Worm (Caenorhabditis elegans): ENCODE results near the gene nlp-53.

Gene nlp-53

ce11 chrX:13653573-13653972 lies 34.9 kb downstream of the nlp-53 start:
- no peak for TF ChIP-seq unc-62 (GFP tag; optimal IDR thresholded peaks at IDR 0.05)

- TF ChIP-seq unc-62 (GFP tag; optimal IDR thresholded peaks at IDR 0.05) = no peak
Observed at ce11 chrX:13654276-13654675, 35.6 kb downstream of the nlp-53 start.

ce11 chrX:13655769-13656168 lies 37.1 kb downstream of the nlp-53 start:
- no peak for TF ChIP-seq unc-62 (GFP tag; optimal IDR thresholded peaks at IDR 0.05)

ce11 chrX:13660206-13660605 lies 41.5 kb downstream of the nlp-53 start, which contains the start of gene C04A11.1:
C04A11.1 (plus strand) TSS chrX:13660506.
- no peak for TF ChIP-seq unc-62 (GFP tag; optimal IDR thresholded peaks at IDR 0.05)

ce11 chrX:13663641-13664633 lies 45.3 kb downstream of the nlp-53 start, which contains the start of gene C04A11.5:
C04A11.5 (plus strand) TSS chrX:13664583.
- no peak for TF ChIP-seq unc-62 (GFP tag; optimal IDR thresholded peaks at IDR 0.05)

- no peak for TF ChIP-seq unc-62 (GFP tag; optimal IDR thresholded peaks at IDR 0.05)
Observed at ce11 chrX:13665447-13665846, 46.8 kb downstream of the nlp-53 start.

- TF ChIP-seq unc-62 (GFP tag; optimal IDR thresholded peaks at IDR 0.05) = no peak
Observed at ce11 chrX:13666864-13667263, 48.2 kb downstream of the nlp-53 start.

ce11 chrX:13668728-13669127 lies 50.1 kb downstream of the nlp-53 start, which contains the start of gene C04A11.2:
C04A11.2 (minus strand) TSS chrX:13668828.
- no peak for TF ChIP-seq unc-62 (GFP tag; optimal IDR thresholded peaks at IDR 0.05)

All from whole organism, dauer.